Worm (Caenorhabditis elegans): ENCODE measurements around the gene rsd-2.

Gene rsd-2

DNA sequence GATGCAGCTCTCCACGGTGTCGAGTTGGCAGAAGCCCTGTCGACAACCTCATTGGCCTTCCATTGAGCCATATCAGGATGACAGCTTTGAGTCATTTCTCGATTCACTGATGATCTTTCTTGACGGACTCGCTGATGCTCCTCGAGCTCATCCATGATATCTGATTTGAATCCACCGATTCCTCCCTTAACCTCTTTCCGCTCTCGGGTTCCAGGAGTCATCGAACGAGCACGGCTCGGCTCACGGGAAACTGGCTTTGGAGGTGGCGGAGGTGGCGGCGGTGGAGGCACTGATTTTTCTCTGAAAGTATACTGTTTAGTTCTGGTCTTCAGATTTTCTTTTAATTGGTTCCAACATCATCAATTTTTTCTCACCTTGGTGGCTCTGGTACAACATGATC is 19.0 kb upstream of the rsd-2 start:
- no peak for TF ChIP-seq pat-9 (tag; optimal IDR thresholded peaks at IDR 0.05)
- no peak for TF ChIP-seq fkh-10 (GFP tag; optimal IDR thresholded peaks at IDR 0.05)

DNA sequence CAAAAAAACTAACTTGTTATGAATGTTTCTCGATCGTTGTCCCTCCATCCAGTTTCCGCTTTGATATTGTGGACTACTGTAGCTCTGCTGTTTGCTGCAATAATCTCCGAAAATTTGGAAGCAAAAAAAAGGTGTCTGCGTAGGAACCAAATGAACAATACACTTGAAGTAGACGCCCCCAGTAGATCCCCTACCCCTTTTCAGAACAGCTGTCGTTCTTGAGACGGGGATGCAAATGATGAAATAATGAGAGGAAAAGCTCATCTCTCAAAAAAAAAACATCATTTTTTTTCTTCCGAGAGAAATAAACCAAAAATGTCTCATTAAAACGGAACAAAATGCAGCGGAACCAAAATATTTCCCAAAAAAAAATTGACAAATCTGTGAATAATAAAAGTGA is 17.3 kb upstream of the rsd-2 start:
- TF ChIP-seq fkh-10 (GFP tag; optimal IDR thresholded peaks at IDR 0.05) (no peak), sox-2 (GFP tag; IDR thresholded peaks at IDR 0.05) (no peak), dmd-4 (tag; optimal IDR thresholded peaks at IDR 0.05; ENCODE audit: borderline replicate concordance) (no peak), hlh-13 (GFP tag; optimal IDR thresholded peaks at IDR 0.05) (no peak), pax-1 (tag; optimal IDR thresholded peaks at IDR 0.05) (no peak), ceh-6 (GFP tag; optimal IDR thresholded peaks at IDR 0.05) (no peak), pha-4 (tag; optimal IDR thresholded peaks at IDR 0.05) (no peak), hlh-8 (tag; optimal IDR thresholded peaks at IDR 0.05) (no peak), ttx-3 (tag; optimal IDR thresholded peaks at IDR 0.05) (no peak), pat-9 (tag; optimal IDR thresholded peaks at IDR 0.05) (no peak), madf-2 (tag; optimal IDR thresholded peaks at IDR 0.05) (no peak), gmeb-2 (tag; optimal IDR thresholded peaks at IDR 0.05) (no peak), hlh-15 (tag; optimal IDR thresholded peaks at IDR 0.05) (no peak), F13H6.1 (tag; optimal IDR thresholded peaks at IDR 0.05) (no peak), nhr-11 (tag; optimal IDR thresholded peaks at IDR 0.05) (no peak), odd-2 (tag; optimal IDR thresholded peaks at IDR 0.05) (no peak), ceh-2 (tag; optimal IDR thresholded peaks at IDR 0.05) (no peak), ets-4 (tag; optimal IDR thresholded peaks at IDR 0.05) (no peak), unc-42 (tag; optimal IDR thresholded peaks at IDR 0.05) (no peak), ceh-19 (GFP tag; optimal IDR thresholded peaks at IDR 0.05) (no peak)

DNA sequence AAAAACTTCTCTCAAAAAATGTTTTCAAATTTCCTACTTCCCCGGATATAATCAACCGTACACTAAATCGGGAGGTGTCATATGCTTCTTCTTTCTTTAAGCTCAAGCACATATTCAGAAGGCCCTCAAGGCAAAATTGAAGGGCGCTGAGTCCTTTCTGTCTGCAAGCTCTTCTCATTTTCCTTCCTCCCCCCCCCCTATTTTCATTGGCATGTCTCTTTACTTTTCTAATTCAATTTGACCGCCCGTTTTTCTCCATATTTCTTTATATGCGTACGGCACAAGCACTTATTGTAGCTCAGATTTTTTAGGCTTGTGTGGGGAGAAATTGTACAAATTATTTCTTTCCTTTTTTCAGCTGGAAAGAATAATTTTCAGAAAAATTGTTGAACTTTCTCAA is 15.4 kb upstream of the rsd-2 start:
- no peak for TF ChIP-seq ceh-19 (GFP tag; optimal IDR thresholded peaks at IDR 0.05)
- peak; percentile 68 for TF ChIP-seq unc-42 (tag; optimal IDR thresholded peaks at IDR 0.05)

DNA sequence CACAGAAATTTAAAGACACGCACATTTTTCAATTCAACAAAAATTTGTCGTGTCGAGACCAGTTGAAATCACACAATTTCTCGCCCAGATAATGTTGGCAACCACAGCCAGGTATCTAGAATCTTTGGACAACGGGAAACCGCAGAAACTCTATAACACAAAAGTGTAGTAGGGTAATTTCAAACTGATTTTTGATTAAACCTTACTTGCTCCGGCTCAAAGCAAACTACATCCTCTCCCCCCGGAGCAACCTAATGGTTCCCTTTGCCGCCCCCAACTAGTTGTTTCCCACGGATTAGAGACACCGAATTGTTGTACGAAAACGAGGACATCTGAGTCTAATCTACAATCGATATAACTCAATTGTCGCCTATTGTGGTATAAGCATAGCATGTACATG is 14.3 kb upstream of the rsd-2 start:
- TF ChIP-seq elt-4 (tag; optimal IDR thresholded peaks at IDR 0.05) (no peak), pros-1 (tag; optimal IDR thresholded peaks at IDR 0.05) (no peak), unc-42 (tag; optimal IDR thresholded peaks at IDR 0.05) (peak; percentile 8), ttx-3 (tag; optimal IDR thresholded peaks at IDR 0.05) (no peak), nhr-11 (tag; optimal IDR thresholded peaks at IDR 0.05) (no peak)

DNA sequence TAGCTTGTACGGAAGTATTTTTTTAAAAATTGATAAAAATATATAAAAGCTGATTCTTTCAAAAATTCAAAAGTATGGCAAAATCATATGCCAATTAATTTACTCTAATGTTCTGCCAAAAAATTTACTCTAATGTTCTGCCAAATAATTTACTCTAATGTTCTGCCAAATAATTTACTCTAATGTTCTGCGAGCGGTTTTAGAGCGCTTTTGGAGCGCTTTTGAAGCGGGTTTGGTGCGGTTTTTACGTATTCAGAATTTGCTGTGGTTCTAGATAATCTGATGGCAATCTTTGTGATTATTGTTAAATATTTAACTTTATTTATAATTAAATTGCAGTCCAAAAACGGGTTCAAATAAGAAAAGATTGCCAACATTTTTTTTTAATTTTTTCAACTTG is 9.3 kb upstream of the rsd-2 start:
- no peak for TF ChIP-seq ceh-22 (tag; optimal IDR thresholded peaks at IDR 0.05)
- no peak for TF ChIP-seq sdc-2 (tag; optimal IDR thresholded peaks at IDR 0.05)
- peak; percentile 26 for TF ChIP-seq npax-4 (tag; optimal IDR thresholded peaks at IDR 0.05)
- TF ChIP-seq hlh-8 (tag; optimal IDR thresholded peaks at IDR 0.05): peak; percentile 72
- TF ChIP-seq che-1 (tag; optimal IDR thresholded peaks at IDR 0.05): peak; percentile 42
- TF ChIP-seq rnt-1 (tag; optimal IDR thresholded peaks at IDR 0.05): peak; percentile 1
- TF ChIP-seq sox-4 (tag; optimal IDR thresholded peaks at IDR 0.05): peak; percentile 47
- peak; percentile 8 for TF ChIP-seq F13H6.1 (tag; optimal IDR thresholded peaks at IDR 0.05)
- TF ChIP-seq unc-42 (tag; optimal IDR thresholded peaks at IDR 0.05): no peak
- TF ChIP-seq tbx-2 (tag; optimal IDR thresholded peaks at IDR 0.05): peak; percentile 8
- TF ChIP-seq gmeb-2 (tag; optimal IDR thresholded peaks at IDR 0.05): peak; percentile 14
- no peak for TF ChIP-seq C08G9.2 (tag; optimal IDR thresholded peaks at IDR 0.05)
- peak; percentile 26 for TF ChIP-seq ceh-34 (tag; optimal IDR thresholded peaks at IDR 0.05)
- peak; percentile 32 for TF ChIP-seq ceh-6 (GFP tag; optimal IDR thresholded peaks at IDR 0.05)
- peak; percentile 33 for TF ChIP-seq ttx-3 (tag; optimal IDR thresholded peaks at IDR 0.05)
- TF ChIP-seq ceh-9 (tag; optimal IDR thresholded peaks at IDR 0.05): no peak
- TF ChIP-seq pqm-1 (tag; optimal IDR thresholded peaks at IDR 0.05): peak; percentile 22
- TF ChIP-seq C38D4.7 (GFP tag; optimal IDR thresholded peaks at IDR 0.05): no peak
- TF ChIP-seq eyg-1 (tag; optimal IDR thresholded peaks at IDR 0.05): no peak
- TF ChIP-seq K02D7.2 (tag; optimal IDR thresholded peaks at IDR 0.05): peak; percentile 20
- peak; percentile 72 for TF ChIP-seq ceh-31 (tag; optimal IDR thresholded peaks at IDR 0.05)
- peak; percentile 73 for TF ChIP-seq fax-1 (tag; optimal IDR thresholded peaks at IDR 0.05)

Measured in whole organism, late embryonic.